Fruit fly (Drosophila melanogaster) whole organism, embryonic: Measurements from ENCODE around the gene CG43845.

ENCODE experiments used
- ATbp ChIP-seq: fragments of 200-800 bp; sonication (Bioruptor generic); optimal IDR thresholded peaks from 2 replicates; lab custom pipeline; 2017; ENCODE audit warnings: missing biosample characterization, mild to moderate bottlenecking, missing genetic modification characterization, missing genetic modification reagents
- Abd-B ChIP-seq: fragments of 200-800 bp; sonication (Bioruptor generic); optimal IDR thresholded peaks from 2 replicates; lab custom pipeline; 2018; ENCODE audit warnings: missing biosample characterization, mild to moderate bottlenecking, missing genetic modification characterization, moderate library complexity
- Blimp-1 ChIP-seq: fragments of 200-800 bp; sonication (Bioruptor generic); optimal IDR thresholded peaks from 3 replicates; lab custom pipeline; 2018; ENCODE audit warnings: missing biosample characterization, missing genetic modification characterization, mild to moderate bottlenecking, moderate library complexity, missing genetic modification reagents
- CG10267 ChIP-seq: fragments of 200-800 bp; sonication (Bioruptor generic); optimal IDR thresholded peaks from 2 replicates; lab custom pipeline; 2018; ENCODE audit warnings: missing biosample characterization, mild to moderate bottlenecking, missing genetic modification characterization, moderate library complexity
- CG11093 ChIP-seq: fragments of 200-800 bp; sonication (Bioruptor generic); IDR thresholded peaks from 3 replicates; pipeline ENCODE4 v1.3.6; 2022; ENCODE audit warnings: missing biosample characterization, missing genetic modification characterization
- CG11560 ChIP-seq: fragments of 200-800 bp; sonication (Bioruptor generic); IDR thresholded peaks from 3 replicates; pipeline ENCODE4 v1.3.6; 2022; ENCODE audit warnings: missing biosample characterization, missing genetic modification characterization
- CG12299 ChIP-seq: fragments of 200-800 bp; sonication (Bioruptor generic); optimal IDR thresholded peaks from 2 replicates; lab custom pipeline; 2018; ENCODE audit warnings: missing biosample characterization, mild to moderate bottlenecking, missing genetic modification characterization
- CG12942 ChIP-seq: fragments of 200-800 bp; sonication (Bioruptor generic); optimal IDR thresholded peaks from 3 replicates; lab custom pipeline; 2016; ENCODE audit warnings: missing biosample characterization, missing genetic modification characterization
- CG15269 ChIP-seq: fragments of 200-800 bp; sonication (Bioruptor generic); optimal IDR thresholded peaks from 2 replicates; lab custom pipeline; 2018; ENCODE audit warnings: missing biosample characterization, mild to moderate bottlenecking, missing genetic modification characterization, moderate library complexity
- CG1529 ChIP-seq: fragments of 200-800 bp; sonication (Bioruptor generic); optimal IDR thresholded peaks from 3 replicates; lab custom pipeline; 2018; ENCODE audit warnings: missing biosample characterization, missing genetic modification characterization
- CG15514 ChIP-seq: fragments of 200-800 bp; sonication (Bioruptor generic); optimal IDR thresholded peaks from 3 replicates; lab custom pipeline; 2017; ENCODE audit warnings: missing biosample characterization, missing genetic modification characterization, mild to moderate bottlenecking, moderate library complexity, missing genetic modification reagents
- CG16813 ChIP-seq: fragments of 200-800 bp; sonication (Bioruptor generic); IDR thresholded peaks from 3 replicates; pipeline ENCODE4 v1.3.6; 2022; ENCODE audit warnings: missing biosample characterization, missing genetic modification characterization; ENCODE audit not compliant: partially characterized antibody
- CG17328 ChIP-seq: fragments of 200-800 bp; sonication (Bioruptor generic); IDR thresholded peaks from 2 replicates; pipeline ENCODE4 v1.3.6; 2022; ENCODE audit warnings: missing biosample characterization, missing genetic modification characterization
- CG17912 ChIP-seq: fragments of 200-800 bp; sonication (Bioruptor generic); optimal IDR thresholded peaks from 2 replicates; lab custom pipeline; 2018; ENCODE audit warnings: missing biosample characterization, mild to moderate bottlenecking, missing genetic modification characterization
- CG3065 ChIP-seq: fragments of 200-800 bp; sonication (Bioruptor generic); optimal IDR thresholded peaks from 2 replicates; lab custom pipeline; 2016; ENCODE audit warnings: missing biosample characterization, missing genetic modification characterization
- CG32772 ChIP-seq: fragments of 200-800 bp; sonication (Bioruptor generic); IDR thresholded peaks from 2 replicates; pipeline ENCODE4 v1.3.6; 2022; ENCODE audit warnings: missing biosample characterization, missing genetic modification characterization
- CG3726 ChIP-seq: fragments of 200-800 bp; sonication (Bioruptor generic); IDR thresholded peaks from 3 replicates; pipeline ENCODE4, ENCODE4 v1.3.6; 2022; ENCODE audit warnings: missing biosample characterization, missing genetic modification characterization
- CG4404 ChIP-seq: fragments of 200-800 bp; sonication (Bioruptor generic); IDR thresholded peaks from 2 replicates; pipeline ENCODE4 v1.3.6; 2022; ENCODE audit warnings: missing biosample characterization, missing genetic modification characterization
- CG4424 ChIP-seq: fragments of 200-800 bp; sonication (Bioruptor generic); optimal IDR thresholded peaks from 3 replicates; lab custom pipeline; 2016; ENCODE audit warnings: missing biosample characterization, missing genetic modification characterization
- CG6175 ChIP-seq: fragments of 200-800 bp; sonication (Bioruptor generic); IDR thresholded peaks from 3 replicates; pipeline ENCODE4 v1.3.6; 2022; ENCODE audit warnings: missing biosample characterization, missing genetic modification characterization
- CG6654 ChIP-seq: fragments of 200-800 bp; sonication (Bioruptor generic); optimal IDR thresholded peaks from 2 replicates; lab custom pipeline; 2017; ENCODE audit warnings: missing biosample characterization, mild to moderate bottlenecking, missing genetic modification characterization
- CG6791 ChIP-seq: fragments of 200-800 bp; sonication (Bioruptor generic); IDR thresholded peaks from 3 replicates; pipeline ENCODE4 v1.3.6; 2022; ENCODE audit warnings: missing biosample characterization, missing genetic modification characterization; ENCODE audit not compliant: partially characterized antibody
- CG8765 ChIP-seq: fragments of 200-800 bp; sonication (Bioruptor generic); IDR thresholded peaks from 2 replicates; pipeline ENCODE4 v1.3.6; 2022; ENCODE audit warnings: missing biosample characterization, missing genetic modification characterization
- CG8924 ChIP-seq: fragments of 200-800 bp; optimal IDR thresholded peaks from 3 replicates; lab custom pipeline; 2019; ENCODE audit warnings: missing biosample characterization, mild to moderate bottlenecking, missing genetic modification characterization, moderate library complexity
- D ChIP-seq, 2 experiments: fragments of 200-800 bp in 1 of 2; fragments of >200 bp in 1 of 2; sonication (Bioruptor generic) in 1 of 2; optimal IDR thresholded peaks; 2 replicates in 1 of 2; 3 replicates in 1 of 2; lab custom pipeline; 2017; ENCODE audit warnings: mild to moderate bottlenecking in 1 of 2, missing biosample characterization in 1 of 2, missing genetic modification characterization in 1 of 2, missing genetic modification reagents in 1 of 2
- Dfd ChIP-seq, 2 experiments: fragments of >200 bp; optimal IDR thresholded peaks; 2 replicates each; lab custom pipeline; 2017; ENCODE audit warnings: missing biosample characterization in 2 of 2, missing genetic modification characterization in 2 of 2
- Gsc ChIP-seq: fragments of 200-800 bp; sonication (Bioruptor generic); IDR thresholded peaks from 2 replicates; pipeline ENCODE4 v1.3.6; 2022; ENCODE audit warnings: missing biosample characterization, missing genetic modification characterization
- Myb ChIP-seq: fragments of 200-800 bp; sonication (Bioruptor generic); optimal IDR thresholded peaks from 2 replicates; lab custom pipeline; 2016; ENCODE audit warnings: missing biosample characterization, missing genetic modification characterization
- Opbp ChIP-seq: fragments of 200-800 bp; sonication (Bioruptor generic); IDR thresholded peaks from 3 replicates; pipeline ENCODE4 v1.3.6; 2022; ENCODE audit warnings: missing biosample characterization, missing genetic modification characterization; ENCODE audit not compliant: partially characterized antibody
- PHDP ChIP-seq: fragments of 200-800 bp; sonication (Bioruptor generic); optimal IDR thresholded peaks from 3 replicates; lab custom pipeline; 2018; ENCODE audit warnings: missing biosample characterization, mild to moderate bottlenecking, missing genetic modification characterization, moderate library complexity
- Scr ChIP-seq: fragments of 200-800 bp; sonication (Bioruptor generic); IDR thresholded peaks from 2 replicates; pipeline ENCODE4 v1.3.6; 2022; ENCODE audit warnings: missing biosample characterization, missing genetic modification characterization; ENCODE audit not compliant: partially characterized antibody
- Sox102F ChIP-seq: fragments of 200-800 bp; sonication (Bioruptor generic); optimal IDR thresholded peaks from 2 replicates; lab custom pipeline; 2018; ENCODE audit warnings: missing biosample characterization, mild to moderate bottlenecking, missing genetic modification characterization, moderate library complexity
- ac ChIP-seq: fragments of 200-800 bp; sonication (Bioruptor generic); optimal IDR thresholded peaks from 3 replicates; lab custom pipeline; 2017; ENCODE audit warnings: missing biosample characterization, mild to moderate bottlenecking, missing genetic modification characterization
- caup ChIP-seq: fragments of 200-800 bp; sonication (Bioruptor generic); optimal IDR thresholded peaks from 3 replicates; lab custom pipeline; 2017; ENCODE audit warnings: missing biosample characterization, mild to moderate bottlenecking, missing genetic modification characterization, moderate library complexity; ENCODE audit not compliant: severe bottlenecking
- cg ChIP-seq: fragments of 200-800 bp; sonication (Bioruptor generic); optimal IDR thresholded peaks from 3 replicates; lab custom pipeline; 2019; ENCODE audit warnings: missing biosample characterization, mild to moderate bottlenecking, missing genetic modification characterization, moderate library complexity
- chm ChIP-seq: fragments of 200-800 bp; sonication (Bioruptor generic); IDR thresholded peaks from 2 replicates; pipeline ENCODE4 v1.3.6; 2022; ENCODE audit warnings: missing biosample characterization, missing genetic modification characterization
- crp ChIP-seq, 2 experiments: fragments of 200-800 bp; sonication (Bioruptor generic); optimal IDR thresholded peaks; 2 replicates in 1 of 2; 3 replicates in 1 of 2; lab custom pipeline; 2017; ENCODE audit warnings: missing biosample characterization in 2 of 2, missing genetic modification characterization in 2 of 2, mild to moderate bottlenecking in 1 of 2, moderate library complexity in 1 of 2
- da ChIP-seq: fragments of 200-800 bp; sonication (Bioruptor generic); optimal IDR thresholded peaks from 2 replicates; lab custom pipeline; 2016; ENCODE audit warnings: missing biosample characterization, missing genetic modification characterization
- fd3F ChIP-seq: fragments of 200-800 bp; sonication (Bioruptor generic); optimal IDR thresholded peaks from 2 replicates; lab custom pipeline; 2018; ENCODE audit warnings: missing biosample characterization, mild to moderate bottlenecking, missing genetic modification characterization, moderate library complexity
- fd96Cb ChIP-seq: fragments of 200-800 bp; sonication (Bioruptor generic); optimal IDR thresholded peaks from 2 replicates; lab custom pipeline; 2018; ENCODE audit warnings: missing biosample characterization, mild to moderate bottlenecking, missing genetic modification characterization, moderate library complexity
- fru ChIP-seq: fragments of >200 bp; optimal IDR thresholded peaks from 2 replicates; lab custom pipeline; 2017
- fu2 ChIP-seq: fragments of 200-800 bp; sonication (Bioruptor generic); optimal IDR thresholded peaks from 2 replicates; lab custom pipeline; 2016; ENCODE audit warnings: missing biosample characterization, missing genetic modification characterization
- lmd ChIP-seq: fragments of 200-800 bp; sonication (Bioruptor generic); IDR thresholded peaks from 2 replicates; pipeline ENCODE4 v1.3.6; 2022; ENCODE audit warnings: missing biosample characterization, missing genetic modification characterization
- maf-S ChIP-seq: fragments of 200-800 bp; sonication (Bioruptor generic); optimal IDR thresholded peaks from 2 replicates; lab custom pipeline; 2016; ENCODE audit warnings: missing biosample characterization, missing genetic modification characterization
- pb ChIP-seq: fragments of 200-800 bp; sonication (Bioruptor generic); optimal IDR thresholded peaks from 3 replicates; lab custom pipeline; 2016; ENCODE audit warnings: missing biosample characterization, missing genetic modification characterization
- ranshi ChIP-seq: fragments of 200-800 bp; sonication (Bioruptor generic); IDR thresholded peaks from 2 replicates; pipeline ENCODE4 v1.3.6; 2022; ENCODE audit warnings: missing biosample characterization, missing genetic modification characterization
- slou ChIP-seq: fragments of 200-800 bp; sonication (Bioruptor generic); optimal IDR thresholded peaks from 3 replicates; lab custom pipeline; 2016; ENCODE audit warnings: missing biosample characterization, missing genetic modification characterization
- sqz ChIP-seq: fragments of 200-800 bp; sonication (Bioruptor generic); optimal IDR thresholded peaks from 3 replicates; lab custom pipeline; 2018; ENCODE audit warnings: missing biosample characterization, mild to moderate bottlenecking, missing genetic modification characterization
- ssp ChIP-seq: fragments of 200-800 bp; sonication (Bioruptor generic); IDR thresholded peaks from 2 replicates; pipeline ENCODE4 v1.3.6; 2022; ENCODE audit warnings: missing biosample characterization, missing genetic modification characterization
- usp ChIP-seq: fragments of >200 bp; optimal IDR thresholded peaks from 2 replicates; lab custom pipeline; 2017; ENCODE audit warnings: missing biosample characterization, missing genetic modification characterization

The CG43845 gene

dm6 chr3R:5547464-5547943 is 24.6 kb upstream of the CG43845 start, which contains the start of gene CG2519 (continued):
- no peak for TF ChIP-seq fd3F
- TF ChIP-seq CG12942 (GFP tag; lab: Kevin White, UChicago): peak; percentile 42
- no peak for TF ChIP-seq CG4404 (GFP tag; lab: Robert Waterston, UW)
- no peak for TF ChIP-seq fd96Cb (tag; lab: Kevin White, UChicago)
- TF ChIP-seq CG3065: no peak
- TF ChIP-seq D (optimal IDR thresholded peaks at IDR 0.05; lab: Kevin White, UChicago): peak; percentile 81
- TF ChIP-seq D (GFP tag; optimal IDR thresholded peaks at IDR 0.05; lab: Kevin White, UChicago): no peak
- peak; percentile 23 for TF ChIP-seq CG17912 (GFP tag; lab: Kevin White, UChicago)
- TF ChIP-seq Dfd (GFP tag; optimal IDR thresholded peaks at IDR 0.05; lab: Kevin White, UChicago): no peak
- no peak for TF ChIP-seq Sox102F (GFP tag; lab: Kevin White, UChicago)
- TF ChIP-seq fru (lab: Kevin White, UChicago): no peak
- TF ChIP-seq CG8765: peak; percentile 25; the same call in 1 of the 2 replicates
- TF ChIP-seq ATbp (GFP tag; lab: Kevin White, UChicago): no peak
- no peak for TF ChIP-seq caup (GFP tag; lab: Kevin White, UChicago)
- TF ChIP-seq CG1529 (GFP tag; lab: Kevin White, UChicago): no peak
- TF ChIP-seq CG32772: no peak; the same call in 1 of the 2 replicates
- peak; percentile 48 for TF ChIP-seq CG4424 (GFP tag; lab: Kevin White, UChicago)
- no peak for TF ChIP-seq lmd
- TF ChIP-seq Abd-B (GFP tag; lab: Kevin White, UChicago): no peak
- TF ChIP-seq Gsc (GFP tag; lab: Robert Waterston, UW): no peak
- no peak for TF ChIP-seq CG15269 (tag; lab: Kevin White, UChicago)
- peak; percentile 16 for TF ChIP-seq maf-S (GFP tag; lab: Kevin White, UChicago)
- peak; percentile 14 for TF ChIP-seq CG12299
- TF ChIP-seq sqz (GFP tag; lab: Kevin White, UChicago): no peak
- peak; percentile 96 for TF ChIP-seq Opbp (GFP tag; lab: Robert Waterston, UW)
- peak; percentile 73 for TF ChIP-seq Myb (GFP tag; lab: Kevin White, UChicago)
- peak; percentile 55 for TF ChIP-seq CG17328 (GFP tag; lab: Robert Waterston, UW)
- TF ChIP-seq usp (GFP tag; lab: Kevin White, UChicago): no peak
- peak; percentile 53; the same call in 1 of the 2 replicates for TF ChIP-seq ranshi
- TF ChIP-seq da (GFP tag; lab: Kevin White, UChicago): peak; percentile 53
- peak; percentile 92 for TF ChIP-seq Scr (GFP tag; lab: Robert Waterston, UW)
- 0 out of 3 replicates have a peak, but pooled peaks have one; percentile 39 for TF ChIP-seq CG11560
- no peak for TF ChIP-seq PHDP
- no peak for TF ChIP-seq CG6654
- TF ChIP-seq CG16813 (GFP tag; lab: Robert Waterston, UW): peak; percentile 95
- peak; percentile 98 for TF ChIP-seq cg (GFP tag; lab: Kevin White, UChicago)
- TF ChIP-seq ssp: 0 out of 2 replicates have a peak, but pooled peaks have one; percentile 29
- peak; percentile 76 for TF ChIP-seq CG8924
- TF ChIP-seq CG11093 (GFP tag; lab: Robert Waterston, UW): no peak
- peak; percentile 56 for TF ChIP-seq pb (GFP tag; lab: Kevin White, UChicago)
- TF ChIP-seq CG6791 (GFP tag; lab: Robert Waterston, UW): peak; percentile 97
- peak; percentile 86 for TF ChIP-seq CG15514 (GFP tag; lab: Kevin White, UChicago)
- peak; percentile 57 for TF ChIP-seq CG10267 (tag; lab: Kevin White, UChicago)
- TF ChIP-seq chm: no peak; the same call in 1 of the 2 replicates
- peak; percentile 10 for TF ChIP-seq ac (GFP tag; lab: Kevin White, UChicago)
- peak in 1 of 2 experiments; percentile 23 for TF ChIP-seq crp (GFP tag; optimal IDR thresholded peaks at IDR 0.05; lab: Kevin White, UChicago)
- TF ChIP-seq slou: no peak
- peak; percentile 67 for TF ChIP-seq fu2 (GFP tag; lab: Kevin White, UChicago)
- TF ChIP-seq CG6175 (GFP tag; lab: Robert Waterston, UW): no peak
- TF ChIP-seq CG3726 (GFP tag; lab: Robert Waterston, UW): no peak
- no peak for TF ChIP-seq Blimp-1 (GFP tag; lab: Kevin White, UChicago)
